Worm (Caenorhabditis elegans) whole organism, L1 larva: ENCODE measurements around the gene W04H10.6.
A peak's percentile ranks its signal among the peaks of the same experiment; 100 is the strongest.

Source experiments
- C04F5.9 ChIP-seq: sonication (generic microtip); optimal IDR thresholded peaks from 2 replicates; lab custom pipeline; 2016; ENCODE audit warnings: missing genetic modification characterization, missing compliant biosample characterization
- C34B4.2 ChIP-seq: sonication (generic microtip); optimal IDR thresholded peaks from 2 replicates; lab custom pipeline; 2017; ENCODE audit warnings: mild to moderate bottlenecking, missing genetic modification characterization, missing compliant biosample characterization
- Y116A8C.19 ChIP-seq: sonication (generic microtip); optimal IDR thresholded peaks from 2 replicates; lab custom pipeline; 2016; ENCODE audit warnings: missing compliant biosample characterization, missing genetic modification characterization, borderline replicate concordance
- ama-1 ChIP-seq: fragments of 150-350 bp; optimal IDR thresholded peaks from 2 replicates; lab custom pipeline; 2014
- blmp-1 ChIP-seq: fragments of 150-350 bp; optimal IDR thresholded peaks from 2 replicates; lab custom pipeline; 2014; ENCODE audit warnings: missing biosample characterization, missing genetic modification characterization
- ceh-8 ChIP-seq: fragments of 200-800 bp; sonication (Bioruptor generic); optimal IDR thresholded peaks from 2 replicates; lab custom pipeline; 2018; ENCODE audit warnings: mild to moderate bottlenecking, missing genetic modification characterization, moderate library complexity, missing compliant biosample characterization
- ceh-82 ChIP-seq, 3 experiments: fragments of 150-350 bp in 1 of 3; sonication (generic microtip) in 2 of 3; optimal IDR thresholded peaks; 2 replicates each; lab custom pipeline; 2014 to 2017; ENCODE audit warnings: missing biosample characterization in 3 of 3, missing genetic modification characterization in 3 of 3
- ceh-90 ChIP-seq: sonication (generic microtip); optimal IDR thresholded peaks from 2 replicates; lab custom pipeline; 2016; ENCODE audit warnings: missing genetic modification characterization, missing compliant biosample characterization
- efl-1 ChIP-seq, 4 experiments: fragments of 150-350 bp; optimal IDR thresholded peaks in 3 of 4; peaks in 1 of 4; 1 replicate in 1 of 4; 2 replicates in 3 of 4; lab custom pipeline; 2014; ENCODE audit warnings: missing biosample characterization in 2 of 4, missing genetic modification characterization in 2 of 4, missing genetic modification reagents in 2 of 4
- egl-27 ChIP-seq, 2 experiments: fragments of 150-350 bp in 1 of 2; sonication (generic microtip); optimal IDR thresholded peaks; 3 replicates each; lab custom pipeline; 2017 to 2018; ENCODE audit warnings: missing biosample characterization in 2 of 2, missing genetic modification characterization in 2 of 2, missing genetic modification reagents in 2 of 2
- elt-3 ChIP-seq, 6 experiments: fragments of 150-350 bp in 1 of 6; sonication (generic microtip); optimal IDR thresholded peaks; 2 replicates each; lab custom pipeline; 2017 to 2018; ENCODE audit warnings: missing biosample characterization in 6 of 6, missing genetic modification characterization in 6 of 6, inconsistent platforms in 1 of 6
- ets-5 ChIP-seq: fragments of 200-800 bp; sonication (Bioruptor generic); IDR thresholded peaks from 2 replicates; pipeline ENCODE4 v1.3.6; 2022; ENCODE audit warnings: missing genetic modification characterization, missing compliant biosample characterization
- fkh-10 ChIP-seq: sonication (generic microtip); optimal IDR thresholded peaks from 2 replicates; lab custom pipeline; 2017; ENCODE audit warnings: missing biosample characterization, missing genetic modification reagents, missing genetic modification characterization
- fkh-4 ChIP-seq: sonication (generic microtip); optimal IDR thresholded peaks from 2 replicates; lab custom pipeline; 2016; ENCODE audit warnings: missing compliant biosample characterization, missing genetic modification characterization, borderline replicate concordance
- grh-1 ChIP-seq: fragments of 200-800 bp; sonication (Bioruptor generic); IDR thresholded peaks from 2 replicates; pipeline ENCODE4 v1.3.6; 2022; ENCODE audit warnings: missing genetic modification reagents, missing genetic modification characterization, missing compliant biosample characterization
- isw-1 ChIP-seq: fragments of 200-800 bp; sonication (Bioruptor generic); IDR thresholded peaks from 2 replicates; pipeline ENCODE4 v1.3.6; 2022; ENCODE audit warnings: missing genetic modification characterization, missing compliant biosample characterization
- lin-14 ChIP-seq: fragments of 200-800 bp; sonication (Bioruptor generic); optimal IDR thresholded peaks from 2 replicates; lab custom pipeline; 2018; ENCODE audit warnings: mild to moderate bottlenecking, missing genetic modification characterization, moderate library complexity, missing compliant biosample characterization
- lsy-2 ChIP-seq, 2 experiments: fragments of 150-350 bp; optimal IDR thresholded peaks; 2 replicates each; lab custom pipeline; 2014; ENCODE audit warnings: missing biosample characterization in 2 of 2, missing genetic modification characterization in 2 of 2
- mdl-1 ChIP-seq, 2 experiments: fragments of 150-350 bp; optimal IDR thresholded peaks; 2 replicates each; lab custom pipeline; 2014 to 2017; ENCODE audit warnings: missing biosample characterization in 2 of 2, missing genetic modification characterization in 2 of 2, inconsistent platforms in 1 of 2
- mep-1 ChIP-seq: fragments of 150-350 bp; optimal IDR thresholded peaks from 2 replicates; lab custom pipeline; 2014; ENCODE audit warnings: missing biosample characterization, missing genetic modification characterization
- nhr-19 ChIP-seq: fragments of 200-800 bp; sonication (Bioruptor generic); conservative IDR thresholded peaks from 2 replicates; pipeline ENCODE4 v1.3.6; 2022; ENCODE audit warnings: missing genetic modification characterization, missing compliant biosample characterization
- nhr-20 ChIP-seq: sonication (generic microtip); optimal IDR thresholded peaks from 2 replicates; lab custom pipeline; 2016; ENCODE audit warnings: mild to moderate bottlenecking, missing genetic modification characterization, missing compliant biosample characterization
- nhr-237 ChIP-seq: fragments of 150-350 bp; optimal IDR thresholded peaks from 2 replicates; lab custom pipeline; 2014; ENCODE audit warnings: missing biosample characterization, missing genetic modification characterization
- nhr-47 ChIP-seq: sonication (generic microtip); optimal IDR thresholded peaks from 2 replicates; lab custom pipeline; 2016; ENCODE audit warnings: mild to moderate bottlenecking, missing genetic modification characterization, moderate library complexity, missing compliant biosample characterization
- nhr-71 ChIP-seq: sonication (generic microtip); optimal IDR thresholded peaks from 2 replicates; lab custom pipeline; 2016; ENCODE audit warnings: mild to moderate bottlenecking, missing genetic modification characterization, moderate library complexity, missing compliant biosample characterization
- nhr-85 ChIP-seq: sonication (generic microtip); peaks from one replicate; lab custom pipeline; 2016; ENCODE audit warnings: missing genetic modification characterization, inconsistent platforms, missing compliant biosample characterization
- nhr-90 ChIP-seq: sonication (generic microtip); optimal IDR thresholded peaks from 2 replicates; lab custom pipeline; 2016; ENCODE audit warnings: mild to moderate bottlenecking, missing genetic modification characterization, missing compliant biosample characterization; ENCODE audit not compliant: poor library complexity
- pag-3 ChIP-seq: sonication (generic microtip); optimal IDR thresholded peaks from 2 replicates; lab custom pipeline; 2017; ENCODE audit warnings: missing genetic modification characterization, mild to moderate bottlenecking, missing compliant biosample characterization, antibody characterized with exemption, borderline replicate concordance; ENCODE audit not compliant: insufficient read depth
- pqm-1 ChIP-seq: sonication (generic microtip); optimal IDR thresholded peaks from 3 replicates; lab custom pipeline; 2017; ENCODE audit warnings: missing biosample characterization, missing genetic modification characterization
- rnt-1 ChIP-seq: sonication (generic microtip); optimal IDR thresholded peaks from 2 replicates; lab custom pipeline; 2016; ENCODE audit warnings: mild to moderate bottlenecking, missing genetic modification characterization, moderate library complexity, missing compliant biosample characterization
- snpc-4 ChIP-seq: fragments of 150-350 bp; optimal IDR thresholded peaks from 2 replicates; lab custom pipeline; 2014; ENCODE audit warnings: missing biosample characterization, missing genetic modification characterization
- snu-23 ChIP-seq: sonication (generic microtip); optimal IDR thresholded peaks from 2 replicates; lab custom pipeline; 2016; ENCODE audit warnings: missing genetic modification characterization, missing compliant biosample characterization
- sox-4 ChIP-seq: sonication (generic microtip); optimal IDR thresholded peaks from 2 replicates; lab custom pipeline; 2016; ENCODE audit warnings: missing genetic modification characterization, missing compliant biosample characterization
- sptf-1 ChIP-seq: fragments of 150-350 bp; optimal IDR thresholded peaks from 2 replicates; lab custom pipeline; 2014; ENCODE audit warnings: missing biosample characterization, missing genetic modification characterization
- sup-37 ChIP-seq: fragments of 200-800 bp; sonication (Bioruptor generic); optimal IDR thresholded peaks from 2 replicates; lab custom pipeline; 2018; ENCODE audit warnings: mild to moderate bottlenecking, missing genetic modification characterization, missing compliant biosample characterization
- swsn-7 ChIP-seq: sonication (generic microtip); optimal IDR thresholded peaks from 2 replicates; lab custom pipeline; 2016; ENCODE audit warnings: missing genetic modification characterization, missing compliant biosample characterization
- tbx-2 ChIP-seq: sonication (generic microtip); optimal IDR thresholded peaks from 2 replicates; lab custom pipeline; 2016; ENCODE audit warnings: missing genetic modification characterization, missing compliant biosample characterization
- unc-30 ChIP-seq: sonication (generic microtip); optimal IDR thresholded peaks from 2 replicates; lab custom pipeline; 2017; ENCODE audit warnings: missing biosample characterization, missing genetic modification characterization
- unc-98 ChIP-seq: fragments of 200-800 bp; sonication (Bioruptor generic); IDR thresholded peaks from 2 replicates; pipeline ENCODE4 v1.3.6; 2022; ENCODE audit warnings: missing genetic modification characterization, missing compliant biosample characterization
- vab-15 ChIP-seq: sonication (generic microtip); optimal IDR thresholded peaks from 2 replicates; lab custom pipeline; 2017; ENCODE audit warnings: missing genotype, mild to moderate bottlenecking, missing genetic modification characterization, missing compliant biosample characterization
- xbp-1 ChIP-seq: sonication (generic microtip); optimal IDR thresholded peaks from 2 replicates; lab custom pipeline; 2016; ENCODE audit warnings: missing genetic modification characterization, missing compliant biosample characterization

The W04H10.6 gene

ce11 chrII:643733-644132 is 35.5 kb upstream of the W04H10.6 start:
- TF ChIP-seq nhr-85 (no peak), C04F5.9 (tag; lab: Kevin White, UChicago) (no peak), mdl-1 (tag; optimal IDR thresholded peaks at IDR 0.05; lab: Kevin White, UChicago) (no peak), elt-3 (tag; optimal IDR thresholded peaks at IDR 0.05; lab: Kevin White, UChicago) (no peak), sup-37 (GFP tag; lab: Kevin White, UChicago) (no peak), ama-1 (no peak), nhr-47 (no peak), unc-30 (tag; lab: Kevin White, UChicago) (no peak), ceh-82 (tag; optimal IDR thresholded peaks at IDR 0.05; lab: Kevin White, UChicago) (no peak), ets-5 (GFP tag; lab: Robert Waterston, UW) (no peak), tbx-2 (no peak), fkh-4 (tag; lab: Kevin White, UChicago) (no peak), nhr-237 (tag; lab: Kevin White, UChicago) (no peak), ceh-90 (tag; lab: Kevin White, UChicago) (no peak), egl-27 (tag; optimal IDR thresholded peaks at IDR 0.05; lab: Kevin White, UChicago) (no peak)

ce11 chrII:639467-639866 is 31.2 kb upstream of the W04H10.6 start, which contains the start of gene K07E8.6:
K07E8.6 (minus strand) TSS chrII:639567.
- TF ChIP-seq xbp-1 (tag; lab: Kevin White, UChicago): no peak
- no peak for TF ChIP-seq pqm-1 (tag; lab: Kevin White, UChicago)
- no peak for TF ChIP-seq ceh-8
- TF ChIP-seq, all 84 proteins: peak for 0

ce11 chrII:633984-634383 is 25.7 kb upstream of the W04H10.6 start, which contains the start of gene T04B8.1:
T04B8.1 (plus strand) TSS chrII:634284.
- TF ChIP-seq sptf-1 (tag; lab: Kevin White, UChicago): no peak
- TF ChIP-seq grh-1 (GFP tag; lab: Robert Waterston, UW): no peak

- TF ChIP-seq sox-4 (tag; lab: Kevin White, UChicago) (no peak), nhr-237 (tag; lab: Kevin White, UChicago) (no peak), C34B4.2 (tag; lab: Kevin White, UChicago) (no peak), rnt-1 (tag; lab: Kevin White, UChicago) (no peak)
These were observed 19.7 kb upstream of the W04H10.6 start for ce11 chrII:627913-628312.

ce11 chrII:627205-627604 is 19.0 kb upstream of the W04H10.6 start, which contains the start of gene arrd-1:
arrd-1 (plus strand) TSS chrII:627505.
- TF ChIP-seq vab-15 (tag; lab: Kevin White, UChicago) (no peak), efl-1 (optimal IDR thresholded peaks at IDR 0.05; lab: Kevin White, UChicago) (no peak), efl-1 (GFP tag; optimal IDR thresholded peaks at IDR 0.05 in 1 of 2; lab: Kevin White, UChicago) (peak in 1 of 2 experiments; percentile 3), snpc-4 (tag; lab: Kevin White, UChicago) (no peak)

- TF ChIP-seq rnt-1 (tag; lab: Kevin White, UChicago) (peak; percentile 71), Y116A8C.19 (no peak), nhr-20 (peak; percentile 63), nhr-90 (peak; percentile 59), snu-23 (GFP tag; lab: Kevin White, UChicago) (peak; percentile 79), isw-1 (GFP tag; lab: Robert Waterston, UW) (no peak), mep-1 (peak; percentile 64), efl-1 (optimal IDR thresholded peaks at IDR 0.05; lab: Kevin White, UChicago) (peak; percentile 63 to 68), efl-1 (GFP tag; optimal IDR thresholded peaks at IDR 0.05 in 1 of 2; lab: Kevin White, UChicago) (peak; percentile 31 to 90), mdl-1 (tag; optimal IDR thresholded peaks at IDR 0.05; lab: Kevin White, UChicago) (peak in 1 of 2 experiments; percentile 52), swsn-7 (tag; lab: Kevin White, UChicago) (peak; percentile 60), fkh-10 (GFP tag; lab: Kevin White, UChicago) (no peak), nhr-19 (peak; percentile 49; the same call in 1 of the 2 replicates), lsy-2 (tag; optimal IDR thresholded peaks at IDR 0.05; lab: Kevin White, UChicago) (peak in 1 of 2 experiments; percentile 59), nhr-71 (tag; lab: Kevin White, UChicago) (peak; percentile 77), xbp-1 (tag; lab: Kevin White, UChicago) (no peak), sup-37 (GFP tag; lab: Kevin White, UChicago) (no peak), elt-3 (tag; optimal IDR thresholded peaks at IDR 0.05; lab: Kevin White, UChicago) (peak in 2 of 6 experiments; percentile 20 to 51), vab-15 (tag; lab: Kevin White, UChicago) (no peak), blmp-1 (peak; percentile 69), pag-3 (peak; percentile 33), lin-14 (peak; percentile 90), ceh-90 (tag; lab: Kevin White, UChicago) (no peak), unc-98 (GFP tag; lab: Robert Waterston, UW) (peak; percentile 41; the same call in 1 of the 2 replicates)
These were observed 17.7 kb upstream of the W04H10.6 start for ce11 chrII:625926-626325.
